Fruit fly (Drosophila melanogaster) whole organism, embryonic: ENCODE data around the gene rictor.

Experiments
- Blimp-1 ChIP-seq: fragments of 200-800 bp; sonication (Bioruptor generic); optimal IDR thresholded peaks from 3 replicates; lab custom pipeline; 2018; ENCODE audit warnings: missing biosample characterization, missing genetic modification characterization, mild to moderate bottlenecking, moderate library complexity, missing genetic modification reagents
- CG10321 ChIP-seq: fragments of 200-800 bp; sonication (Bioruptor generic); IDR thresholded peaks from 2 replicates; pipeline ENCODE4 v1.3.6; 2022; ENCODE audit warnings: missing biosample characterization, missing genetic modification characterization
- CG10543 ChIP-seq: fragments of 200-800 bp; sonication (Bioruptor generic); optimal IDR thresholded peaks from 3 replicates; lab custom pipeline; 2017; ENCODE audit warnings: missing biosample characterization, mild to moderate bottlenecking, missing genetic modification characterization, moderate library complexity
- CG11695 ChIP-seq: fragments of 200-800 bp; sonication (Bioruptor generic); IDR thresholded peaks from 3 replicates; pipeline ENCODE4 v1.3.6; 2022; ENCODE audit warnings: missing biosample characterization, missing genetic modification characterization
- CG12071 ChIP-seq: fragments of 200-800 bp; sonication (Bioruptor generic); optimal IDR thresholded peaks from 3 replicates; lab custom pipeline; 2018; ENCODE audit warnings: missing biosample characterization, mild to moderate bottlenecking, missing genetic modification characterization
- CG12104 ChIP-seq: fragments of 200-800 bp; sonication (Bioruptor generic); optimal IDR thresholded peaks from 3 replicates; lab custom pipeline; 2016; ENCODE audit warnings: missing biosample characterization, missing genetic modification characterization
- CG13424 ChIP-seq: fragments of 200-800 bp; sonication (Bioruptor generic); optimal IDR thresholded peaks from 2 replicates; lab custom pipeline; 2019; ENCODE audit warnings: missing biosample characterization, mild to moderate bottlenecking, missing genetic modification characterization, moderate library complexity
- CG18764 ChIP-seq: fragments of 200-800 bp; sonication (Bioruptor generic); optimal IDR thresholded peaks from 3 replicates; lab custom pipeline; 2016; ENCODE audit warnings: missing biosample characterization, missing genetic modification characterization
- CG31388 ChIP-seq: fragments of 200-800 bp; sonication (Bioruptor generic); optimal IDR thresholded peaks from 2 replicates; lab custom pipeline; 2016; ENCODE audit warnings: missing biosample characterization, missing genetic modification characterization
- CG32767 ChIP-seq: fragments of 200-800 bp; sonication (Bioruptor generic); IDR thresholded peaks from 2 replicates; pipeline ENCODE4 v1.3.6; 2022; ENCODE audit warnings: missing biosample characterization, missing genetic modification characterization
- CG34422 ChIP-seq: fragments of 200-800 bp; sonication (Bioruptor generic); IDR thresholded peaks from 3 replicates; pipeline ENCODE4 v1.3.6; 2022; ENCODE audit warnings: missing biosample characterization, missing genetic modification characterization
- CG42726 ChIP-seq: fragments of 200-800 bp; sonication (Bioruptor generic); IDR thresholded peaks from 2 replicates; pipeline ENCODE4 v1.3.6; 2022; ENCODE audit warnings: missing biosample characterization, missing genetic modification characterization; ENCODE audit not compliant: partially characterized antibody
- CG7928 ChIP-seq: fragments of 200-800 bp; sonication (Bioruptor generic); optimal IDR thresholded peaks from 2 replicates; lab custom pipeline; 2017; ENCODE audit warnings: missing biosample characterization, mild to moderate bottlenecking, missing genetic modification characterization
- CG8765 ChIP-seq: fragments of 200-800 bp; sonication (Bioruptor generic); IDR thresholded peaks from 2 replicates; pipeline ENCODE4 v1.3.6; 2022; ENCODE audit warnings: missing biosample characterization, missing genetic modification characterization
- CTCF ChIP-seq: fragments of 200-800 bp; sonication (Bioruptor generic); optimal IDR thresholded peaks from 2 replicates; lab custom pipeline; 2017; ENCODE audit warnings: missing biosample characterization, mild to moderate bottlenecking, missing genetic modification characterization, moderate library complexity
- Eip74EF ChIP-seq, 2 experiments: fragments of 200-800 bp in 1 of 2; fragments of >200 bp in 1 of 2; sonication (Bioruptor generic) in 1 of 2; optimal IDR thresholded peaks; 2 replicates each; lab custom pipeline; 2017 to 2019; ENCODE audit warnings: missing biosample characterization in 2 of 2, missing genetic modification characterization in 2 of 2, mild to moderate bottlenecking in 1 of 2, moderate library complexity in 1 of 2
- Gsc ChIP-seq: fragments of 200-800 bp; sonication (Bioruptor generic); IDR thresholded peaks from 2 replicates; pipeline ENCODE4 v1.3.6; 2022; ENCODE audit warnings: missing biosample characterization, missing genetic modification characterization
- H15 ChIP-seq: fragments of 200-800 bp; sonication (Bioruptor generic); IDR thresholded peaks from 3 replicates; pipeline ENCODE4 v1.3.6; 2022; ENCODE audit warnings: missing biosample characterization, missing genetic modification characterization
- Hmx ChIP-seq: fragments of 200-800 bp; sonication (Bioruptor generic); optimal IDR thresholded peaks from 2 replicates; lab custom pipeline; 2016; ENCODE audit warnings: missing biosample characterization, missing genetic modification characterization
- Lim3 ChIP-seq: fragments of 200-800 bp; sonication (Bioruptor generic); IDR thresholded peaks from 2 replicates; pipeline ENCODE4 v1.3.6; 2022; ENCODE audit warnings: missing biosample characterization, missing genetic modification characterization
- Mes4 ChIP-seq: fragments of 200-800 bp; sonication (Bioruptor generic); optimal IDR thresholded peaks from 2 replicates; lab custom pipeline; 2016; ENCODE audit warnings: missing biosample characterization, missing genetic modification characterization
- NC2α ChIP-seq: fragments of 200-800 bp; sonication (Bioruptor generic); optimal IDR thresholded peaks from 2 replicates; lab custom pipeline; 2016; ENCODE audit warnings: missing biosample characterization, missing genetic modification characterization
- Neu2 ChIP-seq: fragments of 200-800 bp; sonication (Bioruptor generic); optimal IDR thresholded peaks from 3 replicates; lab custom pipeline; 2016; ENCODE audit warnings: missing biosample characterization, missing genetic modification characterization, borderline replicate concordance
- Nf-YB ChIP-seq: fragments of 200-800 bp; sonication (Bioruptor generic); optimal IDR thresholded peaks from 3 replicates; lab custom pipeline; 2019; ENCODE audit warnings: missing biosample characterization, mild to moderate bottlenecking, missing genetic modification characterization, moderate library complexity
- Pdp1 ChIP-seq, 2 experiments: fragments of 200-800 bp; sonication (Bioruptor generic); optimal IDR thresholded peaks; 3 replicates each; lab custom pipeline; 2016; ENCODE audit warnings: missing biosample characterization in 2 of 2, missing genetic modification characterization in 2 of 2, mild to moderate bottlenecking in 1 of 2, moderate library complexity in 1 of 2
- Ptx1 ChIP-seq: fragments of 200-800 bp; sonication (Bioruptor generic); IDR thresholded peaks from 2 replicates; pipeline ENCODE4 v1.3.6; 2022; ENCODE audit warnings: missing biosample characterization, missing genetic modification characterization
- Scr ChIP-seq: fragments of 200-800 bp; sonication (Bioruptor generic); IDR thresholded peaks from 2 replicates; pipeline ENCODE4 v1.3.6; 2022; ENCODE audit warnings: missing biosample characterization, missing genetic modification characterization; ENCODE audit not compliant: partially characterized antibody
- TFAM ChIP-seq: fragments of 200-800 bp; sonication (Bioruptor generic); optimal IDR thresholded peaks from 2 replicates; lab custom pipeline; 2017; ENCODE audit warnings: missing biosample characterization, missing genetic modification characterization, inconsistent platforms
- Taf1 ChIP-seq: fragments of 200-800 bp; sonication (Bioruptor generic); IDR thresholded peaks from 2 replicates; pipeline ENCODE4 v1.3.6; 2022; ENCODE audit warnings: missing biosample characterization, missing genetic modification characterization
- ara ChIP-seq: fragments of 200-800 bp; sonication (Bioruptor generic); IDR thresholded peaks from 2 replicates; pipeline ENCODE4 v1.3.6; 2022; ENCODE audit warnings: missing biosample characterization, missing genetic modification characterization
- bsh ChIP-seq, 2 experiments: fragments of 200-800 bp; sonication (Bioruptor generic); optimal IDR thresholded peaks; 2 replicates each; lab custom pipeline; 2017 to 2018; ENCODE audit warnings: mild to moderate bottlenecking in 2 of 2, missing biosample characterization in 2 of 2, missing genetic modification characterization in 2 of 2, moderate library complexity in 1 of 2
- chn ChIP-seq: fragments of 200-800 bp; sonication (Bioruptor generic); optimal IDR thresholded peaks from 2 replicates; lab custom pipeline; 2016; ENCODE audit warnings: missing biosample characterization, missing genetic modification characterization
- disco-r ChIP-seq: fragments of 200-800 bp; sonication (Bioruptor generic); optimal IDR thresholded peaks from 2 replicates; lab custom pipeline; 2016; ENCODE audit warnings: missing biosample characterization, missing genetic modification characterization
- dm ChIP-seq: fragments of 200-800 bp; sonication (Bioruptor generic); optimal IDR thresholded peaks from 3 replicates; lab custom pipeline; 2016; ENCODE audit warnings: missing biosample characterization, missing genetic modification characterization
- emc ChIP-seq: fragments of 200-800 bp; sonication (Bioruptor generic); optimal IDR thresholded peaks from 2 replicates; lab custom pipeline; 2016; ENCODE audit warnings: missing biosample characterization, missing genetic modification characterization
- esg ChIP-seq: fragments of 200-800 bp; sonication (Bioruptor generic); conservative IDR thresholded peaks from 2 replicates; pipeline ENCODE4 v1.3.6; 2022; ENCODE audit warnings: missing biosample characterization, missing genetic modification characterization
- gcm2 ChIP-seq: fragments of 200-800 bp; sonication (Bioruptor generic); optimal IDR thresholded peaks from 2 replicates; lab custom pipeline; 2016; ENCODE audit warnings: missing biosample characterization, missing genetic modification characterization
- hbn ChIP-seq: fragments of 200-800 bp; sonication (Bioruptor generic); IDR thresholded peaks from 2 replicates; pipeline ENCODE4 v1.3.6; 2022; ENCODE audit warnings: missing biosample characterization, missing genetic modification characterization; ENCODE audit not compliant: partially characterized antibody
- lov ChIP-seq, 2 experiments: fragments of 200-800 bp in 1 of 2; fragments of >200 bp in 1 of 2; sonication (Bioruptor generic) in 1 of 2; IDR thresholded peaks in 1 of 2; optimal IDR thresholded peaks in 1 of 2; 2 replicates in 1 of 2; 3 replicates in 1 of 2; pipeline versions ENCODE4 v1.3.6 to Lab custom; 2017 to 2022; ENCODE audit warnings: missing biosample characterization in 1 of 2, missing genetic modification characterization in 1 of 2
- nerfin-1 ChIP-seq: fragments of 200-800 bp; sonication (Bioruptor generic); optimal IDR thresholded peaks from 3 replicates; lab custom pipeline; 2019; ENCODE audit warnings: missing biosample characterization, mild to moderate bottlenecking, missing genetic modification characterization, moderate library complexity
- p53 ChIP-seq: fragments of 200-800 bp; sonication (Bioruptor generic); optimal IDR thresholded peaks from 2 replicates; lab custom pipeline; 2016; ENCODE audit warnings: missing biosample characterization, missing genetic modification characterization
- pb ChIP-seq: fragments of 200-800 bp; sonication (Bioruptor generic); optimal IDR thresholded peaks from 3 replicates; lab custom pipeline; 2016; ENCODE audit warnings: missing biosample characterization, missing genetic modification characterization
- phol ChIP-seq: fragments of 200-800 bp; sonication (Bioruptor generic); optimal IDR thresholded peaks from 3 replicates; lab custom pipeline; 2018; ENCODE audit warnings: missing biosample characterization, mild to moderate bottlenecking, missing genetic modification characterization, moderate library complexity
- pros ChIP-seq: fragments of 200-800 bp; sonication (Bioruptor generic); optimal IDR thresholded peaks from 3 replicates; lab custom pipeline; 2019; ENCODE audit warnings: missing biosample characterization, mild to moderate bottlenecking, missing genetic modification characterization, moderate library complexity
- stwl ChIP-seq: fragments of 200-800 bp; sonication (Bioruptor generic); optimal IDR thresholded peaks from 3 replicates; lab custom pipeline; 2018; ENCODE audit warnings: missing biosample characterization, mild to moderate bottlenecking, missing genetic modification characterization, moderate library complexity
- sug ChIP-seq: fragments of 200-800 bp; optimal IDR thresholded peaks from 2 replicates; lab custom pipeline; 2019; ENCODE audit warnings: missing biosample characterization, mild to moderate bottlenecking, missing genetic modification characterization, moderate library complexity
- tap ChIP-seq: fragments of 200-800 bp; optimal IDR thresholded peaks from 3 replicates; lab custom pipeline; 2019; ENCODE audit warnings: missing biosample characterization, mild to moderate bottlenecking, missing genetic modification characterization, moderate library complexity
- tin ChIP-seq: fragments of 200-800 bp; sonication (Bioruptor generic); optimal IDR thresholded peaks from 3 replicates; lab custom pipeline; 2016; ENCODE audit warnings: missing biosample characterization, missing genetic modification characterization
- usp ChIP-seq: fragments of >200 bp; optimal IDR thresholded peaks from 2 replicates; lab custom pipeline; 2017; ENCODE audit warnings: missing biosample characterization, missing genetic modification characterization
- wdn ChIP-seq: fragments of 200-800 bp; sonication (Bioruptor generic); IDR thresholded peaks from 2 replicates; pipeline ENCODE4 v1.3.6; 2022; ENCODE audit warnings: missing biosample characterization, missing genetic modification characterization
- zen2 ChIP-seq: fragments of 200-800 bp; sonication (Bioruptor generic); IDR thresholded peaks from 3 replicates; pipeline ENCODE4 v1.3.6; 2022; ENCODE audit warnings: missing biosample characterization, missing genetic modification characterization; ENCODE audit not compliant: partially characterized antibody

rictor gene

dm6 chrX:19243379-19243834 lies 17.6 kb downstream of the rictor start, which contains the start of gene CG7889 (continued):
- TF ChIP-seq Neu2 (no peak), Pdp1 (GFP tag; optimal IDR thresholded peaks at IDR 0.05; lab: Kevin White, UChicago) (peak in 1 of 2 experiments; percentile 41), CG18764 (no peak), emc (no peak), CG7928 (GFP tag; lab: Kevin White, UChicago) (no peak), Scr (no peak), Ptx1 (GFP tag; lab: Robert Waterston, UW) (0 out of 2 replicates have a peak, but pooled peaks have one; percentile 34), CTCF (GFP tag; lab: Kevin White, UChicago) (no peak), dm (GFP tag; lab: Kevin White, UChicago) (peak; percentile 10), phol (tag; lab: Kevin White, UChicago) (peak; percentile 40), NC2α (GFP tag; lab: Kevin White, UChicago) (no peak), pb (GFP tag; lab: Kevin White, UChicago) (no peak), disco-r (GFP tag; lab: Kevin White, UChicago) (no peak), CG11695 (0 out of 3 replicates have a peak, but pooled peaks have one; percentile 29), lov (optimal IDR thresholded peaks at IDR 0.05; lab: Kevin White, UChicago) (no peak), lov (GFP tag; IDR thresholded peaks at IDR 0.05; lab: Robert Waterston, UW) (no peak), Lim3 (GFP tag; lab: Robert Waterston, UW) (no peak), Eip74EF (GFP tag; optimal IDR thresholded peaks at IDR 0.05; lab: Kevin White, UChicago) (no peak), sug (tag; lab: Kevin White, UChicago) (no peak), tin (GFP tag; lab: Kevin White, UChicago) (no peak), CG34422 (peak; percentile 31; the same call in 1 of the 3 replicates), p53 (no peak), CG42726 (GFP tag; lab: Robert Waterston, UW) (no peak), ara (GFP tag; lab: Robert Waterston, UW) (no peak), CG12071 (GFP tag; lab: Kevin White, UChicago) (no peak), CG32767 (GFP tag; lab: Robert Waterston, UW) (no peak), TFAM (GFP tag; lab: Kevin White, UChicago) (no peak), Taf1 (GFP tag; lab: Robert Waterston, UW) (peak; percentile 18; the same call in 1 of the 2 replicates), tap (tag; lab: Kevin White, UChicago) (peak; percentile 9), Nf-YB (no peak), pros (GFP tag; lab: Kevin White, UChicago) (no peak), hbn (GFP tag; lab: Robert Waterston, UW) (no peak), CG31388 (GFP tag; lab: Kevin White, UChicago) (no peak), bsh (GFP tag; optimal IDR thresholded peaks at IDR 0.05; lab: Kevin White, UChicago) (no peak), nerfin-1 (no peak), gcm2 (no peak), chn (GFP tag; lab: Kevin White, UChicago) (no peak), Blimp-1 (GFP tag; lab: Kevin White, UChicago) (peak; percentile 79), CG13424 (tag; lab: Kevin White, UChicago) (peak; percentile 54), Hmx (GFP tag; lab: Kevin White, UChicago) (no peak), CG8765 (no peak), usp (GFP tag; lab: Kevin White, UChicago) (no peak), H15 (GFP tag; lab: Robert Waterston, UW) (no peak), Mes4 (no peak), wdn (GFP tag; lab: Robert Waterston, UW) (no peak), CG12104 (GFP tag; lab: Kevin White, UChicago) (peak; percentile 4), Gsc (GFP tag; lab: Robert Waterston, UW) (no peak), CG10543 (GFP tag; lab: Kevin White, UChicago) (no peak), esg (GFP tag; lab: Robert Waterston, UW) (no peak), zen2 (GFP tag; lab: Robert Waterston, UW) (no peak), CG10321 (GFP tag; lab: Robert Waterston, UW) (no peak), stwl (tag; lab: Kevin White, UChicago) (peak; percentile 15)
